Fruit fly (Drosophila melanogaster) whole organism, adult: ENCODE results near the gene Vps33B.
A peak's percentile ranks its signal among the peaks of the same experiment; 100 is the strongest.

ENCODE experiments used
- CG11617 ChIP-seq: fragments of 200-800 bp; sonication (Bioruptor generic); optimal IDR thresholded peaks from 2 replicates; lab custom pipeline; 2017; ENCODE audit warnings: mild to moderate bottlenecking, missing biosample characterization, missing genetic modification reagents, missing genetic modification characterization
- CG12768 ChIP-seq: fragments of 200-800 bp; sonication (Bioruptor generic); optimal IDR thresholded peaks from 2 replicates; lab custom pipeline; 2017; ENCODE audit warnings: missing biosample characterization, missing genetic modification characterization, mild to moderate bottlenecking, moderate library complexity, missing genetic modification reagents
- CG14711 ChIP-seq: fragments of 200-800 bp; sonication (Bioruptor generic); optimal IDR thresholded peaks from 2 replicates; lab custom pipeline; 2018; ENCODE audit warnings: missing biosample characterization, mild to moderate bottlenecking, missing genetic modification characterization, moderate library complexity
- CG1620 ChIP-seq: fragments of 200-800 bp; sonication (Bioruptor generic); optimal IDR thresholded peaks from 2 replicates; lab custom pipeline; 2016; ENCODE audit warnings: missing biosample characterization, missing genetic modification characterization
- CG33017 ChIP-seq: fragments of 200-800 bp; sonication (Bioruptor generic); optimal IDR thresholded peaks from 2 replicates; lab custom pipeline; 2018; ENCODE audit warnings: missing biosample characterization, mild to moderate bottlenecking, missing genetic modification characterization, moderate library complexity
- CG5204 ChIP-seq: fragments of 200-800 bp; sonication (Bioruptor generic); optimal IDR thresholded peaks from 2 replicates; lab custom pipeline; 2016; ENCODE audit warnings: missing biosample characterization, missing genetic modification characterization
- CG7045 ChIP-seq: fragments of 200-800 bp; sonication (Bioruptor generic); optimal IDR thresholded peaks from 2 replicates; lab custom pipeline; 2017; ENCODE audit warnings: missing biosample characterization, mild to moderate bottlenecking, missing genetic modification characterization
- CG7101 ChIP-seq: fragments of 200-800 bp; sonication (Bioruptor generic); optimal IDR thresholded peaks from 2 replicates; lab custom pipeline; 2018; ENCODE audit warnings: missing biosample characterization, mild to moderate bottlenecking, missing genetic modification characterization, moderate library complexity
- Clk ChIP-seq: fragments of 200-800 bp; sonication (Bioruptor generic); optimal IDR thresholded peaks from 2 replicates; lab custom pipeline; 2017; ENCODE audit warnings: missing biosample characterization, missing genetic modification characterization
- Crg-1 ChIP-seq: fragments of 200-800 bp; sonication (Bioruptor generic); optimal IDR thresholded peaks from 2 replicates; lab custom pipeline; 2016; ENCODE audit warnings: missing biosample characterization, missing genetic modification characterization
- Hr96 ChIP-seq: fragments of 200-800 bp; sonication (Bioruptor generic); optimal IDR thresholded peaks from 2 replicates; lab custom pipeline; 2016; ENCODE audit warnings: missing biosample characterization, missing genetic modification characterization
- Mnt ChIP-seq: fragments of 200-800 bp; sonication (Bioruptor generic); optimal IDR thresholded peaks from 2 replicates; lab custom pipeline; 2016; ENCODE audit warnings: missing biosample characterization, mild to moderate bottlenecking, missing genetic modification characterization
- bab1 ChIP-seq: fragments of 200-800 bp; sonication (Bioruptor generic); optimal IDR thresholded peaks from 3 replicates; lab custom pipeline; 2019; ENCODE audit warnings: missing biosample characterization, mild to moderate bottlenecking, missing genetic modification characterization, moderate library complexity
- cic ChIP-seq: fragments of 200-800 bp; sonication (Bioruptor generic); optimal IDR thresholded peaks from 2 replicates; lab custom pipeline; 2017; ENCODE audit warnings: missing biosample characterization, mild to moderate bottlenecking, missing genetic modification characterization, moderate library complexity
- cnc ChIP-seq, 2 experiments: fragments of >200 bp; optimal IDR thresholded peaks; 2 replicates each; lab custom pipeline; 2017
- kay ChIP-seq: fragments of 200-800 bp; sonication (Bioruptor generic); peaks from one replicate; lab custom pipeline; 2016; ENCODE audit warnings: missing biosample characterization, missing genetic modification characterization, borderline replicate concordance
- ovo ChIP-seq: fragments of 200-800 bp; sonication (Bioruptor generic); optimal IDR thresholded peaks from 2 replicates; lab custom pipeline; 2016; ENCODE audit warnings: missing biosample characterization, missing genetic modification characterization
- pad ChIP-seq: fragments of 200-800 bp; sonication (Bioruptor generic); optimal IDR thresholded peaks from 3 replicates; lab custom pipeline; 2017; ENCODE audit warnings: missing biosample characterization, missing genetic modification characterization, mild to moderate bottlenecking, moderate library complexity, missing genetic modification reagents
- tj ChIP-seq: fragments of 200-800 bp; sonication (Bioruptor generic); optimal IDR thresholded peaks from 3 replicates; lab custom pipeline; 2017; ENCODE audit warnings: missing biosample characterization, mild to moderate bottlenecking, missing genetic modification characterization, moderate library complexity
- toe ChIP-seq: fragments of 200-800 bp; sonication (Bioruptor generic); optimal IDR thresholded peaks from 2 replicates; lab custom pipeline; 2016; ENCODE audit warnings: missing biosample characterization, missing genetic modification characterization

Gene Vps33B

dm6 chr3R:25472635-25473552 lies at the start of gene Vps33B, which contains the start of gene Fur1:
Gene Vps33B, plus strand, starts transcription at chr3R:25473490.
Gene Fur1, minus strand, starts transcription at chr3R:25473058.
- TF ChIP-seq kay (GFP tag; lab: Kevin White, UChicago) (no peak), toe (GFP tag; lab: Kevin White, UChicago) (peak; percentile 99), cnc (optimal IDR thresholded peaks at IDR 0.05; lab: Kevin White, UChicago) (no peak), ovo (peak; percentile 95), CG5204 (GFP tag; lab: Kevin White, UChicago) (peak; percentile 99), Crg-1 (GFP tag; lab: Kevin White, UChicago) (peak; percentile 96), CG11617 (GFP tag; lab: Kevin White, UChicago) (peak; percentile 99), CG7101 (peak; percentile 96), Hr96 (GFP tag; lab: Kevin White, UChicago) (peak; percentile 98), CG12768 (GFP tag; lab: Kevin White, UChicago) (peak; percentile 98), pad (GFP tag; lab: Kevin White, UChicago) (peak; percentile 86), bab1 (GFP tag; lab: Kevin White, UChicago) (peak; percentile 97), CG33017 (peak; percentile 91), CG14711 (tag; lab: Kevin White, UChicago) (peak; percentile 95), Mnt (peak; percentile 95), CG1620 (peak; percentile 98), Clk (GFP tag; lab: Kevin White, UChicago) (peak; percentile 92), tj (peak; percentile 93), CG7045 (GFP tag; lab: Kevin White, UChicago) (peak; percentile 97), cic (GFP tag; lab: Kevin White, UChicago) (peak; percentile 70)

- TF ChIP-seq Hr96 (GFP tag; lab: Kevin White, UChicago) (no peak), cic (GFP tag; lab: Kevin White, UChicago) (no peak), tj (no peak), pad (GFP tag; lab: Kevin White, UChicago) (no peak), Clk (GFP tag; lab: Kevin White, UChicago) (no peak), CG5204 (GFP tag; lab: Kevin White, UChicago) (no peak), kay (GFP tag; lab: Kevin White, UChicago) (no peak), Mnt (no peak), toe (GFP tag; lab: Kevin White, UChicago) (no peak), Crg-1 (GFP tag; lab: Kevin White, UChicago) (no peak), CG7045 (GFP tag; lab: Kevin White, UChicago) (no peak), cnc (optimal IDR thresholded peaks at IDR 0.05; lab: Kevin White, UChicago) (no peak), bab1 (GFP tag; lab: Kevin White, UChicago) (no peak), CG33017 (no peak), CG7101 (no peak), CG12768 (GFP tag; lab: Kevin White, UChicago) (no peak), CG14711 (tag; lab: Kevin White, UChicago) (no peak)
Measured at dm6 chr3R:25427175-25427574, 46.1 kb upstream of the Vps33B start.

- no peak for TF ChIP-seq CG14711 (tag; lab: Kevin White, UChicago)
- TF ChIP-seq CG5204 (GFP tag; lab: Kevin White, UChicago) = no peak
- TF ChIP-seq ovo = no peak
- no peak for TF ChIP-seq Mnt
- no peak for TF ChIP-seq CG11617 (GFP tag; lab: Kevin White, UChicago)
- no peak for TF ChIP-seq bab1 (GFP tag; lab: Kevin White, UChicago)
- no peak for TF ChIP-seq pad (GFP tag; lab: Kevin White, UChicago)
- no peak for TF ChIP-seq Hr96 (GFP tag; lab: Kevin White, UChicago)
- no peak for TF ChIP-seq CG12768 (GFP tag; lab: Kevin White, UChicago)
- TF ChIP-seq toe (GFP tag; lab: Kevin White, UChicago) = no peak
- TF ChIP-seq cic (GFP tag; lab: Kevin White, UChicago) = no peak
- TF ChIP-seq cnc (optimal IDR thresholded peaks at IDR 0.05; lab: Kevin White, UChicago) = no peak
- no peak for TF ChIP-seq kay (GFP tag; lab: Kevin White, UChicago)
- TF ChIP-seq tj = no peak
- TF ChIP-seq CG7101 = no peak
- no peak for TF ChIP-seq Clk (GFP tag; lab: Kevin White, UChicago)
- no peak for TF ChIP-seq CG33017
- no peak for TF ChIP-seq CG1620
Measured at dm6 chr3R:25437254-25437810, 36.0 kb upstream of the Vps33B start.

- TF ChIP-seq CG33017 (no peak), tj (no peak), pad (GFP tag; lab: Kevin White, UChicago) (peak; percentile 92), Hr96 (GFP tag; lab: Kevin White, UChicago) (no peak), CG5204 (GFP tag; lab: Kevin White, UChicago) (no peak), CG11617 (GFP tag; lab: Kevin White, UChicago) (no peak), CG7045 (GFP tag; lab: Kevin White, UChicago) (no peak), kay (GFP tag; lab: Kevin White, UChicago) (no peak), cic (GFP tag; lab: Kevin White, UChicago) (peak; percentile 45), CG12768 (GFP tag; lab: Kevin White, UChicago) (no peak), Crg-1 (GFP tag; lab: Kevin White, UChicago) (no peak), ovo (no peak), CG1620 (no peak), cnc (optimal IDR thresholded peaks at IDR 0.05; lab: Kevin White, UChicago) (no peak), CG7101 (no peak), Mnt (peak; percentile 12), bab1 (GFP tag; lab: Kevin White, UChicago) (no peak), Clk (GFP tag; lab: Kevin White, UChicago) (no peak), toe (GFP tag; lab: Kevin White, UChicago) (no peak), CG14711 (tag; lab: Kevin White, UChicago) (no peak)
Measured at dm6 chr3R:25438353-25438986, 34.8 kb upstream of the Vps33B start.
